Fruit fly (Drosophila melanogaster) whole organism, embryonic: ENCODE results near the gene tmod.
A peak's percentile ranks its signal among the peaks of the same experiment; 100 is the strongest.

Experiments used
- CG10431 ChIP-seq: fragments of 200-800 bp; sonication (Bioruptor generic); optimal IDR thresholded peaks from 3 replicates; lab custom pipeline; 2018; ENCODE audit warnings: missing biosample characterization, mild to moderate bottlenecking, missing genetic modification characterization
- CG11723 ChIP-seq: fragments of 200-800 bp; sonication (Bioruptor generic); optimal IDR thresholded peaks from 2 replicates; lab custom pipeline; 2017; ENCODE audit warnings: missing biosample characterization, mild to moderate bottlenecking, missing genetic modification characterization
- CG12942 ChIP-seq: fragments of 200-800 bp; sonication (Bioruptor generic); optimal IDR thresholded peaks from 3 replicates; lab custom pipeline; 2016; ENCODE audit warnings: missing biosample characterization, missing genetic modification characterization
- CG13287 ChIP-seq: fragments of 200-800 bp; sonication (Bioruptor generic); IDR thresholded peaks from 2 replicates; pipeline ENCODE4 v1.3.6; 2022; ENCODE audit warnings: missing biosample characterization, missing genetic modification characterization; ENCODE audit not compliant: partially characterized antibody
- CG14667 ChIP-seq: fragments of 200-800 bp; sonication (Bioruptor generic); IDR thresholded peaks from 2 replicates; pipeline ENCODE4 v1.3.6; 2022; ENCODE audit warnings: missing biosample characterization, missing genetic modification characterization
- CG1647 ChIP-seq: fragments of 200-800 bp; sonication (Bioruptor generic); optimal IDR thresholded peaks from 3 replicates; lab custom pipeline; 2016; ENCODE audit warnings: missing biosample characterization, missing genetic modification characterization
- CG17385 ChIP-seq: fragments of 200-800 bp; sonication (Bioruptor generic); optimal IDR thresholded peaks from 3 replicates; lab custom pipeline; 2018; ENCODE audit warnings: missing biosample characterization, mild to moderate bottlenecking, missing genetic modification characterization
- CG18764 ChIP-seq: fragments of 200-800 bp; sonication (Bioruptor generic); optimal IDR thresholded peaks from 3 replicates; lab custom pipeline; 2016; ENCODE audit warnings: missing biosample characterization, missing genetic modification characterization
- CG32772 ChIP-seq: fragments of 200-800 bp; sonication (Bioruptor generic); IDR thresholded peaks from 2 replicates; pipeline ENCODE4 v1.3.6; 2022; ENCODE audit warnings: missing biosample characterization, missing genetic modification characterization
- CG34224 ChIP-seq: fragments of 200-800 bp; sonication (Bioruptor generic); IDR thresholded peaks from 3 replicates; pipeline ENCODE4 v1.3.6; 2022; ENCODE audit warnings: missing biosample characterization, missing genetic modification characterization; ENCODE audit not compliant: partially characterized antibody
- CG4707 ChIP-seq: fragments of 200-800 bp; sonication (Bioruptor generic); optimal IDR thresholded peaks from 2 replicates; lab custom pipeline; 2018; ENCODE audit warnings: missing biosample characterization, mild to moderate bottlenecking, missing genetic modification characterization, moderate library complexity
- CG4730 ChIP-seq: fragments of 200-800 bp; sonication (Bioruptor generic); IDR thresholded peaks from 2 replicates; pipeline ENCODE4 v1.3.6; 2022; ENCODE audit warnings: missing biosample characterization, missing genetic modification characterization
- CG6175 ChIP-seq: fragments of 200-800 bp; sonication (Bioruptor generic); IDR thresholded peaks from 3 replicates; pipeline ENCODE4 v1.3.6; 2022; ENCODE audit warnings: missing biosample characterization, missing genetic modification characterization
- CG6254 ChIP-seq: fragments of 200-800 bp; sonication (Bioruptor generic); optimal IDR thresholded peaks from 3 replicates; lab custom pipeline; 2017; ENCODE audit warnings: mild to moderate bottlenecking, missing biosample characterization, missing genetic modification reagents, missing genetic modification characterization
- CG6689 ChIP-seq: fragments of 200-800 bp; sonication (Bioruptor generic); IDR thresholded peaks from 2 replicates; pipeline ENCODE4 v1.3.6; 2022; ENCODE audit warnings: missing biosample characterization, missing genetic modification characterization
- CG8944 ChIP-seq: fragments of 200-800 bp; sonication (Bioruptor generic); optimal IDR thresholded peaks from 3 replicates; lab custom pipeline; 2016; ENCODE audit warnings: missing biosample characterization, missing genetic modification characterization
- CG9437 ChIP-seq: fragments of 200-800 bp; sonication (Bioruptor generic); optimal IDR thresholded peaks from 2 replicates; lab custom pipeline; 2018; ENCODE audit warnings: missing biosample characterization, mild to moderate bottlenecking, missing genetic modification characterization
- Dip2 ChIP-seq: fragments of 200-800 bp; sonication (Bioruptor generic); IDR thresholded peaks from 2 replicates; pipeline ENCODE4 v1.3.6; 2022; ENCODE audit warnings: missing biosample characterization, missing genetic modification characterization
- Fer1 ChIP-seq: fragments of 200-800 bp; sonication (Bioruptor generic); optimal IDR thresholded peaks from 2 replicates; lab custom pipeline; 2017; ENCODE audit warnings: missing biosample characterization, mild to moderate bottlenecking, missing genetic modification characterization
- Kr ChIP-seq: fragments of 200-800 bp; sonication (Bioruptor generic); optimal IDR thresholded peaks from 2 replicates; lab custom pipeline; 2017; ENCODE audit warnings: missing biosample characterization, mild to moderate bottlenecking, missing genetic modification characterization
- Meics ChIP-seq: fragments of 200-800 bp; sonication (Bioruptor generic); optimal IDR thresholded peaks from 2 replicates; lab custom pipeline; 2017; ENCODE audit warnings: missing biosample characterization, mild to moderate bottlenecking, missing genetic modification characterization
- NK7.1 ChIP-seq: fragments of 200-800 bp; sonication (Bioruptor generic); optimal IDR thresholded peaks from 3 replicates; lab custom pipeline; 2016; ENCODE audit warnings: missing biosample characterization, missing genetic modification characterization
- Oli ChIP-seq: fragments of 200-800 bp; sonication (Bioruptor generic); optimal IDR thresholded peaks from 2 replicates; lab custom pipeline; 2018; ENCODE audit warnings: missing biosample characterization, mild to moderate bottlenecking, missing genetic modification characterization, moderate library complexity
- Opbp ChIP-seq: fragments of 200-800 bp; sonication (Bioruptor generic); IDR thresholded peaks from 3 replicates; pipeline ENCODE4 v1.3.6; 2022; ENCODE audit warnings: missing biosample characterization, missing genetic modification characterization; ENCODE audit not compliant: partially characterized antibody
- Sry-β ChIP-seq: fragments of 200-800 bp; sonication (Bioruptor generic); optimal IDR thresholded peaks from 2 replicates; lab custom pipeline; 2018; ENCODE audit warnings: missing biosample characterization, mild to moderate bottlenecking, missing genetic modification characterization, moderate library complexity
- Taf1 ChIP-seq: fragments of 200-800 bp; sonication (Bioruptor generic); IDR thresholded peaks from 2 replicates; pipeline ENCODE4 v1.3.6; 2022; ENCODE audit warnings: missing biosample characterization, missing genetic modification characterization
- YL-1 ChIP-seq: fragments of 200-800 bp; sonication (Bioruptor generic); optimal IDR thresholded peaks from 3 replicates; lab custom pipeline; 2017; ENCODE audit warnings: missing biosample characterization, mild to moderate bottlenecking, missing genetic modification characterization
- ara ChIP-seq: fragments of 200-800 bp; sonication (Bioruptor generic); IDR thresholded peaks from 2 replicates; pipeline ENCODE4 v1.3.6; 2022; ENCODE audit warnings: missing biosample characterization, missing genetic modification characterization
- bsh ChIP-seq, 2 experiments: fragments of 200-800 bp; sonication (Bioruptor generic); optimal IDR thresholded peaks; 2 replicates each; lab custom pipeline; 2017 to 2018; ENCODE audit warnings: mild to moderate bottlenecking in 2 of 2, missing biosample characterization in 2 of 2, missing genetic modification characterization in 2 of 2, moderate library complexity in 1 of 2
- cato ChIP-seq: fragments of 200-800 bp; sonication (Bioruptor generic); optimal IDR thresholded peaks from 2 replicates; lab custom pipeline; 2016; ENCODE audit warnings: missing biosample characterization, missing genetic modification characterization, borderline replicate concordance
- croc ChIP-seq: fragments of 200-800 bp; sonication (Bioruptor generic); conservative IDR thresholded peaks from 3 replicates; pipeline ENCODE4 v1.3.6; 2022; ENCODE audit warnings: missing biosample characterization, missing genetic modification characterization
- crol ChIP-seq: fragments of 200-800 bp; sonication (Bioruptor generic); IDR thresholded peaks from 2 replicates; pipeline ENCODE4 v1.3.6; 2022; ENCODE audit warnings: missing biosample characterization, missing genetic modification characterization
- gce ChIP-seq: fragments of 200-800 bp; sonication (Bioruptor generic); IDR thresholded peaks from 3 replicates; pipeline ENCODE4 v1.3.6; 2022; ENCODE audit warnings: missing biosample characterization, missing genetic modification characterization
- gcm2 ChIP-seq: fragments of 200-800 bp; sonication (Bioruptor generic); optimal IDR thresholded peaks from 2 replicates; lab custom pipeline; 2016; ENCODE audit warnings: missing biosample characterization, missing genetic modification characterization
- inv ChIP-seq: fragments of 200-800 bp; sonication (Bioruptor generic); IDR thresholded peaks from 2 replicates; pipeline ENCODE4 v1.3.6; 2022; ENCODE audit warnings: missing biosample characterization, missing genetic modification characterization; ENCODE audit not compliant: partially characterized antibody
- jing ChIP-seq: fragments of 200-800 bp; sonication (Bioruptor generic); optimal IDR thresholded peaks from 2 replicates; lab custom pipeline; 2018; ENCODE audit warnings: missing biosample characterization, mild to moderate bottlenecking, missing genetic modification characterization
- kni ChIP-seq: fragments of 200-800 bp; sonication (Bioruptor generic); optimal IDR thresholded peaks from 3 replicates; lab custom pipeline; 2017; ENCODE audit warnings: mild to moderate bottlenecking, missing biosample characterization, missing genetic modification reagents, missing genetic modification characterization
- oc ChIP-seq: fragments of 200-800 bp; sonication (Bioruptor generic); optimal IDR thresholded peaks from 2 replicates; lab custom pipeline; 2018; ENCODE audit warnings: missing biosample characterization, mild to moderate bottlenecking, missing genetic modification characterization, moderate library complexity
- pb ChIP-seq: fragments of 200-800 bp; sonication (Bioruptor generic); optimal IDR thresholded peaks from 3 replicates; lab custom pipeline; 2016; ENCODE audit warnings: missing biosample characterization, missing genetic modification characterization
- ranshi ChIP-seq: fragments of 200-800 bp; sonication (Bioruptor generic); IDR thresholded peaks from 2 replicates; pipeline ENCODE4 v1.3.6; 2022; ENCODE audit warnings: missing biosample characterization, missing genetic modification characterization
- sc ChIP-seq, 3 experiments: fragments of >200 bp in 2 of 3; fragments of 200-800 bp in 1 of 3; sonication (Bioruptor generic) in 1 of 3; optimal IDR thresholded peaks; 2 replicates in 2 of 3; 3 replicates in 1 of 3; lab custom pipeline; 2017; ENCODE audit warnings: mild to moderate bottlenecking in 1 of 3, missing biosample characterization in 1 of 3, missing genetic modification characterization in 1 of 3, missing genetic modification reagents in 1 of 3
- schlank ChIP-seq: fragments of 200-800 bp; sonication (Bioruptor generic); optimal IDR thresholded peaks from 2 replicates; lab custom pipeline; 2018; ENCODE audit warnings: missing biosample characterization, mild to moderate bottlenecking, missing genetic modification characterization
- so ChIP-seq: fragments of 200-800 bp; sonication (Bioruptor generic); IDR thresholded peaks from 3 replicates; pipeline ENCODE4 v1.3.6; 2022; ENCODE audit warnings: missing biosample characterization, missing genetic modification characterization
- ssp ChIP-seq: fragments of 200-800 bp; sonication (Bioruptor generic); IDR thresholded peaks from 2 replicates; pipeline ENCODE4 v1.3.6; 2022; ENCODE audit warnings: missing biosample characterization, missing genetic modification characterization
- tna ChIP-seq: fragments of 200-800 bp; sonication (Bioruptor generic); IDR thresholded peaks from 2 replicates; pipeline ENCODE4 v1.3.6; 2022; ENCODE audit warnings: missing biosample characterization, missing genetic modification characterization; ENCODE audit not compliant: partially characterized antibody
- wdn ChIP-seq: fragments of 200-800 bp; sonication (Bioruptor generic); IDR thresholded peaks from 2 replicates; pipeline ENCODE4 v1.3.6; 2022; ENCODE audit warnings: missing biosample characterization, missing genetic modification characterization
- zen ChIP-seq: fragments of 200-800 bp; sonication (Bioruptor generic); optimal IDR thresholded peaks from 3 replicates; lab custom pipeline; 2018; ENCODE audit warnings: missing biosample characterization, mild to moderate bottlenecking, missing genetic modification characterization, moderate library complexity

Gene tmod

dm6 chr3R:30601440-30602256 is 69.2 kb downstream of the tmod start, which contains the start of the genes CG2246 and CG31021 (continued):
- TF ChIP-seq CG13287 (GFP tag; lab: Robert Waterston, UW) (peak; percentile 85), ranshi (peak; percentile 25), crol (no peak), YL-1 (GFP tag; lab: Kevin White, UChicago) (peak; percentile 34), tna (peak; percentile 60), croc (GFP tag; lab: Robert Waterston, UW) (no peak; the same call in 2 of the 3 replicates), sc (optimal IDR thresholded peaks at IDR 0.05; lab: Kevin White, UChicago) (no peak), sc (GFP tag; optimal IDR thresholded peaks at IDR 0.05; lab: Kevin White, UChicago) (no peak), gce (0 out of 3 replicates have a peak, but pooled peaks have one; percentile 25), CG1647 (peak; percentile 13), schlank (tag; lab: Kevin White, UChicago) (no peak), Meics (GFP tag; lab: Kevin White, UChicago) (peak; percentile 6), ssp (GFP tag; lab: Robert Waterston, UW) (peak; percentile 53), kni (GFP tag; lab: Kevin White, UChicago) (peak; percentile 64), bsh (GFP tag; optimal IDR thresholded peaks at IDR 0.05; lab: Kevin White, UChicago) (peak in 1 of 2 experiments; percentile 4), ara (peak; percentile 42; the same call in 1 of the 2 replicates), CG10431 (GFP tag; lab: Kevin White, UChicago) (no peak), CG12942 (GFP tag; lab: Kevin White, UChicago) (peak; percentile 23), inv (GFP tag; lab: Robert Waterston, UW) (peak; percentile 84), jing (GFP tag; lab: Kevin White, UChicago) (no peak), CG9437 (GFP tag; lab: Kevin White, UChicago) (peak; percentile 17), CG6254 (no peak), so (no peak), cato (GFP tag; lab: Kevin White, UChicago) (no peak), CG14667 (no peak), CG34224 (peak; percentile 72; the same call in 2 of the 3 replicates), gcm2 (GFP tag; lab: Kevin White, UChicago) (no peak), Dip2 (GFP tag; lab: Robert Waterston, UW) (no peak), NK7.1 (GFP tag; lab: Kevin White, UChicago) (no peak), CG11723 (no peak), CG17385 (GFP tag; lab: Kevin White, UChicago) (peak; percentile 0), Kr (no peak), CG6175 (GFP tag; lab: Robert Waterston, UW) (0 out of 3 replicates have a peak, but pooled peaks have one; percentile 33), pb (peak; percentile 21), CG8944 (GFP tag; lab: Kevin White, UChicago) (peak; percentile 66), Taf1 (GFP tag; lab: Robert Waterston, UW) (0 out of 2 replicates have a peak, but pooled peaks have one; percentile 7), CG4730 (GFP tag; lab: Robert Waterston, UW) (peak; percentile 34; the same call in 1 of the 2 replicates), oc (tag; lab: Kevin White, UChicago) (no peak), Sry-β (peak; percentile 56), Oli (tag; lab: Kevin White, UChicago) (no peak), CG18764 (GFP tag; lab: Kevin White, UChicago) (no peak), Opbp (GFP tag; lab: Robert Waterston, UW) (peak; percentile 78), CG32772 (GFP tag; lab: Robert Waterston, UW) (peak; percentile 43), wdn (no peak), CG4707 (GFP tag; lab: Kevin White, UChicago) (no peak), CG6689 (GFP tag; lab: Robert Waterston, UW) (no peak), Fer1 (GFP tag; lab: Kevin White, UChicago) (no peak), zen (tag; lab: Kevin White, UChicago) (peak; percentile 29)
